Comparison of ENCODE assay signal across 3 fruit fly cellular contexts in the genomic region with DNA sequence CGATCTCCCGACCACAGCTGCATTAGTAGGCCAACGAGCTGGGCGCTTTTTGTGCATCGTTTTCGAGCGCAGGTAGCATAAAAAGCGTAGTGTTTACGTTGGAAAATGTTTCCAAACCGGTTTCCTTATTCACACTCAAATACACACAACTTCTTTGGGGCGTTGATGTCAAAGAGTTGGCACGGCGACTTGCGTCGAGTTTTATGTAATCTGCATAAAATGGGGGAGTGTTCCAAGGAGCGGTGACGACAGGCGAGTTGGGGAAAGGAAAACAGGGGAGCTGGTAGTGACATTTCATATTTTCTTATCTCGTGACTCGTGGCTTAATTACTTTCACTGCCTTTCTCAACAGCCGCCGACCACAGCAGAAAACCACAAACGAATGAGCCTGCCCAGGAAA.
A peak's percentile ranks its signal among the peaks of the same experiment; 100 is the strongest.
TF ChIP-seq lines count a peak whose summit lies in the region.

No protein-coding gene starts in this region.

- TF ChIP-seq CTCF in whole organism, embryonic (GFP tag; optimal IDR thresholded peaks at IDR 0.05; lab: Kevin White, UChicago), result no peak

TF ChIP-seq in whole organism, embryonic, 481 proteins besides CTCF, POLR2A, EP300 and RAD21:
- peak; percentile 67; the same call in 1 of the 3 replicates for TF ChIP-seq z (GFP tag; IDR thresholded peaks at IDR 0.05; lab: Robert Waterston, UW)
- TF ChIP-seq grau (tag; optimal IDR thresholded peaks at IDR 0.05; lab: Kevin White, UChicago), result no peak
- TF ChIP-seq Med (GFP tag; lab: Kevin White, UChicago), result peak; percentile 15
- 0 out of 2 replicates have a peak, but pooled peaks have one; percentile 7 for TF ChIP-seq CG4730 (GFP tag; IDR thresholded peaks at IDR 0.05; lab: Robert Waterston, UW)
- peak; percentile 66; the same call in 2 of the 4 replicates for TF ChIP-seq chinmo (GFP tag; IDR thresholded peaks at IDR 0.05; lab: Robert Waterston, UW; ENCODE audit: partially characterized antibody)
- no peak for TF ChIP-seq CG30020 (tag; optimal IDR thresholded peaks at IDR 0.05; lab: Kevin White, UChicago)
- TF ChIP-seq vvl (GFP tag; IDR thresholded peaks at IDR 0.05; lab: Robert Waterston, UW), result peak; percentile 60; the same call in 1 of the 2 replicates
- TF ChIP-seq CG6791 (GFP tag; IDR thresholded peaks at IDR 0.05; lab: Robert Waterston, UW; ENCODE audit: partially characterized antibody), result peak; percentile 25; the same call in 1 of the 3 replicates
- TF ChIP-seq Doc2 (GFP tag; IDR thresholded peaks at IDR 0.05; lab: Robert Waterston, UW), result no peak
- peak; percentile 9 for TF ChIP-seq CG13894 (tag; optimal IDR thresholded peaks at IDR 0.05; lab: Kevin White, UChicago)
- TF ChIP-seq sens (GFP tag; lab: Kevin White, UChicago), result peak; percentile 24
- peak; percentile 22 for TF ChIP-seq kni (GFP tag; optimal IDR thresholded peaks at IDR 0.05; lab: Kevin White, UChicago)
- TF ChIP-seq Pdp1 (GFP tag; optimal IDR thresholded peaks at IDR 0.05; lab: Kevin White, UChicago), result peak in 1 of 2 experiments; percentile 56
- TF ChIP-seq Hr78 (GFP tag; optimal IDR thresholded peaks at IDR 0.05; lab: Kevin White, UChicago), result no peak
- TF ChIP-seq pros (GFP tag; optimal IDR thresholded peaks at IDR 0.05; lab: Kevin White, UChicago), result peak; percentile 64
TF ChIP-seq in whole organism, embryonic: peak in this region for 11.

TF ChIP-seq in whole organism, prepupa, 60 proteins besides CTCF, POLR2A, EP300 and RAD21:
- TF ChIP-seq CG6276 (GFP tag; optimal IDR thresholded peaks at IDR 0.05; lab: Kevin White, UChicago) (peak; percentile 11), CG16779 (tag; optimal IDR thresholded peaks at IDR 0.05; lab: Kevin White, UChicago) (no peak), CG8119 (GFP tag; IDR thresholded peaks at IDR 0.05; lab: Robert Waterston, UW) (no peak), CG9139 (GFP tag; optimal IDR thresholded peaks at IDR 0.05; lab: Kevin White, UChicago) (no peak), ss (GFP tag; optimal IDR thresholded peaks at IDR 0.05; lab: Kevin White, UChicago) (no peak), esn (GFP tag; optimal IDR thresholded peaks at IDR 0.05; lab: Kevin White, UChicago) (no peak), Eip93F (GFP tag; optimal IDR thresholded peaks at IDR 0.05; lab: Kevin White, UChicago) (no peak), dsx (GFP tag; optimal IDR thresholded peaks at IDR 0.05; lab: Kevin White, UChicago; ENCODE audit: poor library complexity, severe bottlenecking) (no peak), CG6854 (GFP tag; optimal IDR thresholded peaks at IDR 0.05; lab: Kevin White, UChicago) (peak; percentile 53), dac (GFP tag; optimal IDR thresholded peaks at IDR 0.05; lab: Kevin White, UChicago) (no peak), lz (GFP tag; optimal IDR thresholded peaks at IDR 0.05; lab: Kevin White, UChicago) (no peak), CG31627 (GFP tag; optimal IDR thresholded peaks at IDR 0.05; lab: Kevin White, UChicago) (no peak), CG3032 (tag; optimal IDR thresholded peaks at IDR 0.05; lab: Kevin White, UChicago) (no peak), Met (GFP tag; optimal IDR thresholded peaks at IDR 0.05; lab: Kevin White, UChicago) (no peak), fd85E (GFP tag; optimal IDR thresholded peaks at IDR 0.05; lab: Kevin White, UChicago) (no peak), Blimp-1 (GFP tag; optimal IDR thresholded peaks at IDR 0.05; lab: Kevin White, UChicago) (peak; percentile 10), CG32006 (GFP tag; optimal IDR thresholded peaks at IDR 0.05; lab: Kevin White, UChicago) (no peak), Sox102F (GFP tag; optimal IDR thresholded peaks at IDR 0.05; lab: Kevin White, UChicago) (no peak), OdsH (GFP tag; optimal IDR thresholded peaks at IDR 0.05; lab: Kevin White, UChicago) (no peak), eg (GFP tag; IDR thresholded peaks at IDR 0.05; lab: Robert Waterston, UW) (peak; percentile 35; the same call in 1 of the 3 replicates), pdm3 (GFP tag; optimal IDR thresholded peaks at IDR 0.05; lab: Kevin White, UChicago) (no peak), CG8632 (GFP tag; optimal IDR thresholded peaks at IDR 0.05; lab: Kevin White, UChicago) (no peak), Eip75B (GFP tag; optimal IDR thresholded peaks at IDR 0.05; lab: Kevin White, UChicago) (no peak), CG11294 (GFP tag; IDR thresholded peaks at IDR 0.05; lab: Robert Waterston, UW) (no peak), fkh (GFP tag; optimal IDR thresholded peaks at IDR 0.05; lab: Kevin White, UChicago) (no peak), Eip78C (GFP tag; lab: Kevin White, UChicago) (no peak)

TF ChIP-seq in whole organism, pupa, 21 proteins besides CTCF, POLR2A, EP300 and RAD21:
- TF ChIP-seq CG32121 (GFP tag; IDR thresholded peaks at IDR 0.05; lab: Robert Waterston, UW) (no peak), Pif1A (GFP tag; optimal IDR thresholded peaks at IDR 0.05; lab: Kevin White, UChicago) (no peak), CG4496 (GFP tag; IDR thresholded peaks at IDR 0.05; lab: Robert Waterston, UW) (peak; percentile 78), EcR (GFP tag; optimal IDR thresholded peaks at IDR 0.05; lab: Kevin White, UChicago) (no peak)
